Worm (Caenorhabditis elegans): ENCODE measurements around the gene R02F11.11.

R02F11.11 gene

ce11 chrV:4754123-4754522, 37.5 kb upstream of the R02F11.11 start, which contains the start of gene hil-4 (continued):
- TF ChIP-seq egrh-3 (GFP tag; IDR thresholded peaks at IDR 0.05) (0 out of 2 replicates have a peak, but pooled peaks have one; percentile 17), snpc-1.1 (tag; optimal IDR thresholded peaks at IDR 0.05; ENCODE audit: insufficient read depth) (no peak), B0035.1 (tag; optimal IDR thresholded peaks at IDR 0.05) (no peak), akir-1 (GFP tag; optimal IDR thresholded peaks at IDR 0.05) (no peak), lsy-27 (tag; optimal IDR thresholded peaks at IDR 0.05; ENCODE audit: borderline replicate concordance, insufficient read depth) (no peak), zfh-2 (GFP tag; conservative IDR thresholded peaks at IDR 0.05) (no peak), snpc-1.3 (tag; optimal IDR thresholded peaks at IDR 0.05; ENCODE audit: insufficient read depth) (no peak), aptf-2 (GFP tag; conservative IDR thresholded peaks at IDR 0.05) (0 out of 2 replicates have a peak, but pooled peaks have one; percentile 46), fkh-3 (tag; optimal IDR thresholded peaks at IDR 0.05) (no peak), F57A8.1 (GFP tag; optimal IDR thresholded peaks at IDR 0.05) (no peak), hrde-1 (tag; optimal IDR thresholded peaks at IDR 0.05; ENCODE audit: borderline replicate concordance) (no peak), xnd-1 (tag; optimal IDR thresholded peaks at IDR 0.05) (peak; percentile 80), mcd-1 (GFP tag; IDR thresholded peaks at IDR 0.05) (peak; percentile 42), Y67H2A.10 (GFP tag; conservative IDR thresholded peaks at IDR 0.05) (peak; percentile 20; the same call in 1 of the 2 replicates), ztf-28 (GFP tag; IDR thresholded peaks at IDR 0.05) (peak; percentile 84), F57C9.4 (tag; optimal IDR thresholded peaks at IDR 0.05) (no peak), C17E4.6 (GFP tag; IDR thresholded peaks at IDR 0.05) (peak; percentile 57; the same call in 1 of the 2 replicates), pbrm-1 (GFP tag; IDR thresholded peaks at IDR 0.05) (peak; percentile 89), ztf-26 (tag; optimal IDR thresholded peaks at IDR 0.05) (no peak), lin-35 (GFP tag; optimal IDR thresholded peaks at IDR 0.05) (peak in 1 of 3 experiments; percentile 16), snpc-4 (GFP tag; optimal IDR thresholded peaks at IDR 0.05) (no peak), snpc-4 (tag; optimal IDR thresholded peaks at IDR 0.05) (no peak), bed-2 (GFP tag; IDR thresholded peaks at IDR 0.05) (0 out of 2 replicates have a peak, but pooled peaks have one; percentile 14), B0261.1 (tag; optimal IDR thresholded peaks at IDR 0.05) (no peak), ekl-4 (GFP tag; IDR thresholded peaks at IDR 0.05) (peak; percentile 74; the same call in 1 of the 2 replicates), cebp-2 (GFP tag; IDR thresholded peaks at IDR 0.05) (no peak), rpc-1 (optimal IDR thresholded peaks at IDR 0.05) (no peak), rpc-1 (tag; optimal IDR thresholded peaks at IDR 0.05) (no peak), repo-1 (tag; optimal IDR thresholded peaks at IDR 0.05) (no peak), C06A6.2 (GFP tag; conservative IDR thresholded peaks at IDR 0.05) (no peak), T26A5.8 (tag; optimal IDR thresholded peaks at IDR 0.05) (no peak), hsf-1 (GFP tag; IDR thresholded peaks at IDR 0.05) (peak; percentile 78), nfya-2 (GFP tag; IDR thresholded peaks at IDR 0.05) (no peak), die-1 (tag; optimal IDR thresholded peaks at IDR 0.05) (no peak), F39B2.1 (GFP tag; IDR thresholded peaks at IDR 0.05) (peak; percentile 99), aptf-3 (GFP tag; IDR thresholded peaks at IDR 0.05) (no peak), sptf-2 (GFP tag; optimal IDR thresholded peaks at IDR 0.05) (no peak), madf-6 (GFP tag; IDR thresholded peaks at IDR 0.05) (peak; percentile 96), attf-6 (GFP tag; IDR thresholded peaks at IDR 0.05) (peak; percentile 32; the same call in 1 of the 2 replicates), lin-26 (GFP tag; IDR thresholded peaks at IDR 0.05) (no peak), hmg-20 (GFP tag; IDR thresholded peaks at IDR 0.05) (no peak), nhr-80 (tag; optimal IDR thresholded peaks at IDR 0.05) (no peak), D2030.7 (GFP tag; IDR thresholded peaks at IDR 0.05) (peak; percentile 90), dox-1 (GFP tag; IDR thresholded peaks at IDR 0.05) (peak; percentile 87), rcor-1 (GFP tag; IDR thresholded peaks at IDR 0.05) (peak; percentile 47), Y95B8A.8 (GFP tag; IDR thresholded peaks at IDR 0.05) (peak; percentile 75; the same call in 1 of the 2 replicates), Y53G8AR.9 (GFP tag; conservative IDR thresholded peaks at IDR 0.05) (no peak), let-607 (tag; optimal IDR thresholded peaks at IDR 0.05) (no peak)
